Worm (Caenorhabditis elegans) whole organism, early embryonic: ENCODE data around the gene R12B2.2.

ENCODE experiments used
- B0310.2 ChIP-seq: sonication (generic microtip); optimal IDR thresholded peaks from 2 replicates; lab custom pipeline; 2016; ENCODE audit warnings: mild to moderate bottlenecking, missing genetic modification characterization, missing compliant biosample characterization
- F13C5.2 ChIP-seq: sonication (generic microtip); optimal IDR thresholded peaks from 2 replicates; lab custom pipeline; 2017; ENCODE audit warnings: mild to moderate bottlenecking, missing genetic modification characterization, inconsistent platforms, missing compliant biosample characterization
- aly-1 ChIP-seq: sonication (generic microtip); optimal IDR thresholded peaks from 2 replicates; lab custom pipeline; 2016; ENCODE audit warnings: missing genetic modification characterization, missing compliant biosample characterization
- ama-1 ChIP-seq: fragments of 150-350 bp; optimal IDR thresholded peaks from 2 replicates; lab custom pipeline; 2014
- ceh-13 ChIP-seq: fragments of 200-800 bp; sonication (Bioruptor generic); optimal IDR thresholded peaks from 2 replicates; lab custom pipeline; 2018; ENCODE audit warnings: mild to moderate bottlenecking, missing genetic modification characterization, missing compliant biosample characterization
- ceh-36 ChIP-seq: sonication (generic microtip); optimal IDR thresholded peaks from 2 replicates; lab custom pipeline; 2016; ENCODE audit warnings: missing genetic modification characterization, inconsistent platforms, missing compliant biosample characterization
- ets-7 ChIP-seq: sonication (generic microtip); optimal IDR thresholded peaks from 2 replicates; lab custom pipeline; 2016; ENCODE audit warnings: missing genotype, missing genetic modification characterization, missing compliant biosample characterization
- flt-1 ChIP-seq: fragments of 200-800 bp; sonication (Bioruptor generic); IDR thresholded peaks from 2 replicates; pipeline ENCODE4 v1.3.6; 2022; ENCODE audit warnings: missing genetic modification characterization, missing compliant biosample characterization
- hmbx-1 ChIP-seq: sonication (generic microtip); optimal IDR thresholded peaks from 2 replicates; lab custom pipeline; 2016; ENCODE audit warnings: mild to moderate bottlenecking, missing genetic modification characterization, missing compliant biosample characterization
- hmg-4 ChIP-seq: fragments of 200-800 bp; sonication (Bioruptor generic); optimal IDR thresholded peaks from 2 replicates; lab custom pipeline; 2018; ENCODE audit warnings: mild to moderate bottlenecking, missing genetic modification characterization, missing compliant biosample characterization
- hnd-1 ChIP-seq: sonication (generic microtip); optimal IDR thresholded peaks from 2 replicates; lab custom pipeline; 2016; ENCODE audit warnings: missing genetic modification characterization, missing compliant biosample characterization
- pes-1 ChIP-seq: fragments of 200-800 bp; sonication (Bioruptor generic); IDR thresholded peaks from 2 replicates; pipeline ENCODE4 v1.3.6; 2022; ENCODE audit warnings: missing genetic modification reagents, missing genetic modification characterization, missing compliant biosample characterization
- scrt-1 ChIP-seq: fragments of 200-800 bp; sonication (Bioruptor generic); IDR thresholded peaks from 2 replicates; pipeline ENCODE4 v1.3.6; 2022; ENCODE audit warnings: missing genetic modification characterization, missing compliant biosample characterization
- sea-1 ChIP-seq: fragments of 200-800 bp; sonication (Bioruptor generic); conservative IDR thresholded peaks from 2 replicates; pipeline ENCODE4 v1.3.6; 2022; ENCODE audit warnings: missing genetic modification characterization, missing compliant biosample characterization
- tbx-11 ChIP-seq: fragments of 200-800 bp; sonication (Bioruptor generic); IDR thresholded peaks from 2 replicates; pipeline ENCODE4 v1.3.6; 2022; ENCODE audit warnings: missing genetic modification characterization, missing compliant biosample characterization
- tbx-37 ChIP-seq: fragments of 200-800 bp; sonication (Bioruptor generic); conservative IDR thresholded peaks from 2 replicates; pipeline ENCODE4 v1.3.6; 2022; ENCODE audit warnings: missing genetic modification reagents, missing genetic modification characterization, missing compliant biosample characterization
- tra-4 ChIP-seq: sonication (generic microtip); optimal IDR thresholded peaks from 2 replicates; lab custom pipeline; 2017; ENCODE audit warnings: missing genetic modification characterization, missing compliant biosample characterization

R12B2.2 gene

ce11 chrIII:5806720-5807119 lies at the start of gene R12B2.2:
Gene R12B2.2, plus strand, starts transcription at chrIII:5807020.
- TF ChIP-seq pes-1 = no peak
- no peak for TF ChIP-seq tra-4 (tag; lab: Kevin White, UChicago)
- no peak for TF ChIP-seq aly-1 (tag; lab: Kevin White, UChicago)
- TF ChIP-seq ets-7 (tag; lab: Kevin White, UChicago) = no peak
- TF ChIP-seq tbx-37 (GFP tag; lab: Robert Waterston, UW) = no peak
- TF ChIP-seq hmg-4 = no peak
- no peak for TF ChIP-seq ceh-13 (GFP tag; lab: Kevin White, UChicago)
- TF ChIP-seq B0310.2 (tag; lab: Kevin White, UChicago) = no peak
- TF ChIP-seq ceh-36 = no peak
- no peak for TF ChIP-seq scrt-1
- no peak for TF ChIP-seq hnd-1 (tag; lab: Kevin White, UChicago)
- TF ChIP-seq sea-1 = no peak

- TF ChIP-seq hmg-4 (no peak), tra-4 (tag; lab: Kevin White, UChicago) (no peak), flt-1 (GFP tag; lab: Robert Waterston, UW) (no peak), B0310.2 (tag; lab: Kevin White, UChicago) (no peak), sea-1 (no peak)
These were observed 49.3 kb upstream of the R12B2.2 start for ce11 chrIII:5757492-5758045.

- TF ChIP-seq F13C5.2 (tag; lab: Kevin White, UChicago) (no peak), pes-1 (no peak), B0310.2 (tag; lab: Kevin White, UChicago) (no peak), hnd-1 (tag; lab: Kevin White, UChicago) (no peak), aly-1 (tag; lab: Kevin White, UChicago) (no peak), ceh-36 (no peak), ceh-13 (GFP tag; lab: Kevin White, UChicago) (no peak), tra-4 (tag; lab: Kevin White, UChicago) (no peak), tbx-37 (GFP tag; lab: Robert Waterston, UW) (no peak), hmbx-1 (tag; lab: Kevin White, UChicago) (no peak), ama-1 (no peak), sea-1 (no peak), hmg-4 (no peak), flt-1 (GFP tag; lab: Robert Waterston, UW) (no peak)
These were observed 48.2 kb upstream of the R12B2.2 start for ce11 chrIII:5758519-5759099.

- TF ChIP-seq pes-1 (no peak), sea-1 (no peak), scrt-1 (no peak), ceh-13 (GFP tag; lab: Kevin White, UChicago) (no peak), flt-1 (GFP tag; lab: Robert Waterston, UW) (no peak), hmg-4 (no peak)
These were observed 46.1 kb upstream of the R12B2.2 start for ce11 chrIII:5760721-5761120.

- TF ChIP-seq hmbx-1 (tag; lab: Kevin White, UChicago) (no peak), sea-1 (no peak), B0310.2 (tag; lab: Kevin White, UChicago) (no peak), ets-7 (tag; lab: Kevin White, UChicago) (no peak), tra-4 (tag; lab: Kevin White, UChicago) (no peak), pes-1 (no peak), flt-1 (GFP tag; lab: Robert Waterston, UW) (no peak), hnd-1 (tag; lab: Kevin White, UChicago) (no peak), scrt-1 (no peak), tbx-11 (no peak), tbx-37 (GFP tag; lab: Robert Waterston, UW) (no peak), F13C5.2 (tag; lab: Kevin White, UChicago) (no peak), hmg-4 (no peak), ama-1 (no peak), ceh-36 (no peak), ceh-13 (GFP tag; lab: Kevin White, UChicago) (no peak), aly-1 (tag; lab: Kevin White, UChicago) (no peak)
These were observed 44.9 kb upstream of the R12B2.2 start for ce11 chrIII:5761886-5762285.

ce11 chrIII:5763988-5764387 lies 42.8 kb upstream of the R12B2.2 start:
- TF ChIP-seq tbx-37 (GFP tag; lab: Robert Waterston, UW) (no peak), tra-4 (tag; lab: Kevin White, UChicago) (no peak), ceh-36 (no peak), tbx-11 (no peak)

ce11 chrIII:5769726-5770235 lies 37.0 kb upstream of the R12B2.2 start, which contains the start of gene cutl-23:
Gene cutl-23, plus strand, starts transcription at chrIII:5770185.
- peak; percentile 55 for TF ChIP-seq hmg-4
- TF ChIP-seq ceh-36 = peak; percentile 15
- peak; percentile 52; the same call in 1 of the 2 replicates for TF ChIP-seq scrt-1
- TF ChIP-seq B0310.2 (tag; lab: Kevin White, UChicago) = no peak
- peak; percentile 26 for TF ChIP-seq hnd-1 (tag; lab: Kevin White, UChicago)
- TF ChIP-seq flt-1 (GFP tag; lab: Robert Waterston, UW) = peak; percentile 59; the same call in 1 of the 2 replicates
- peak; percentile 41; the same call in 1 of the 2 replicates for TF ChIP-seq tbx-37 (GFP tag; lab: Robert Waterston, UW)
- TF ChIP-seq F13C5.2 (tag; lab: Kevin White, UChicago) = peak; percentile 60
- no peak for TF ChIP-seq ama-1
- 0 out of 2 replicates have a peak, but pooled peaks have one; percentile 63 for TF ChIP-seq sea-1
- no peak for TF ChIP-seq ceh-13 (GFP tag; lab: Kevin White, UChicago)

- no peak for TF ChIP-seq ceh-13 (GFP tag; lab: Kevin White, UChicago)
These were observed 24.7 kb upstream of the R12B2.2 start for ce11 chrIII:5782080-5782479.
